Worm (Caenorhabditis elegans) whole organism, L4 larva: ENCODE measurements around the gene svh-5.
A peak's percentile ranks its signal among the peaks of the same experiment; 100 is the strongest.

Experiments used
- R02D3.7 ChIP-seq: fragments of 150-350 bp; sonication (generic microtip); optimal IDR thresholded peaks from 3 replicates; lab custom pipeline; 2014; ENCODE audit warnings: missing biosample characterization, missing genetic modification characterization
- aha-1 ChIP-seq: fragments of 150-350 bp; peaks from one replicate; lab custom pipeline; 2014; ENCODE audit warnings: missing biosample characterization, missing genetic modification characterization
- ceh-28 ChIP-seq: fragments of 150-350 bp; optimal IDR thresholded peaks from 2 replicates; lab custom pipeline; 2014; ENCODE audit warnings: missing biosample characterization, missing genetic modification reagents, missing genetic modification characterization
- dmd-6 ChIP-seq: fragments of 200-800 bp; sonication (Bioruptor generic); IDR thresholded peaks from 2 replicates; pipeline ENCODE4 v1.3.6; 2022; ENCODE audit warnings: missing genetic modification reagents, missing genetic modification characterization, missing compliant biosample characterization
- dmd-8 ChIP-seq: fragments of 200-800 bp; sonication (Bioruptor generic); IDR thresholded peaks from 2 replicates; pipeline ENCODE4 v1.3.6; 2022; ENCODE audit warnings: missing genetic modification characterization, missing compliant biosample characterization
- fkh-10 ChIP-seq: fragments of 150-350 bp; optimal IDR thresholded peaks from 2 replicates; lab custom pipeline; 2014; ENCODE audit warnings: missing biosample characterization, missing genetic modification reagents, missing genetic modification characterization
- lin-15B ChIP-seq: fragments of 150-350 bp; sonication (generic microtip); optimal IDR thresholded peaks from 3 replicates; lab custom pipeline; 2014; ENCODE audit warnings: missing biosample characterization, missing genetic modification characterization
- lin-38 ChIP-seq: fragments of 200-800 bp; sonication (Bioruptor generic); IDR thresholded peaks from 2 replicates; pipeline ENCODE4 v1.3.6; 2022; ENCODE audit warnings: missing genetic modification reagents, missing genetic modification characterization, missing compliant biosample characterization
- madf-5 ChIP-seq, 2 experiments: fragments of 200-800 bp; sonication (Bioruptor generic); IDR thresholded peaks; 2 replicates each; pipeline ENCODE4 v1.3.6; 2022; ENCODE audit warnings: missing compliant biosample characterization in 2 of 2, missing genetic modification characterization in 2 of 2
- nhr-41 ChIP-seq: fragments of 200-800 bp; sonication (Bioruptor generic); IDR thresholded peaks from 2 replicates; pipeline ENCODE4 v1.3.6; 2022; ENCODE audit warnings: missing genetic modification reagents, missing genetic modification characterization, missing compliant biosample characterization
- nhr-76 ChIP-seq: fragments of 150-350 bp; optimal IDR thresholded peaks from 2 replicates; lab custom pipeline; 2014; ENCODE audit warnings: missing biosample characterization, missing genetic modification characterization
- nhr-77 ChIP-seq: fragments of 150-350 bp; optimal IDR thresholded peaks from 2 replicates; lab custom pipeline; 2014; ENCODE audit warnings: missing biosample characterization, missing genetic modification characterization
- pha-4 ChIP-seq, 2 experiments: fragments of 150-350 bp in 1 of 2; fragments of 200-800 bp in 1 of 2; sonication (Bioruptor generic) in 1 of 2; IDR thresholded peaks in 1 of 2; optimal IDR thresholded peaks in 1 of 2; 2 replicates each; pipeline versions ENCODE4 v1.3.6 to Lab custom; 2014 to 2022; ENCODE audit warnings: missing genetic modification characterization in 2 of 2, missing genetic modification reagents in 2 of 2, missing biosample characterization in 1 of 2, missing compliant biosample characterization in 1 of 2
- rbr-2 ChIP-seq: sonication (generic microtip); optimal IDR thresholded peaks from 2 replicates; lab custom pipeline; 2016; ENCODE audit warnings: missing genotype, missing genetic modification characterization, missing compliant biosample characterization
- sdz-12 ChIP-seq: fragments of 200-800 bp; sonication (Bioruptor generic); optimal IDR thresholded peaks from 2 replicates; lab custom pipeline; 2018; ENCODE audit warnings: mild to moderate bottlenecking, missing genetic modification characterization, missing compliant biosample characterization
- snpc-1.2 ChIP-seq: fragments of 200-800 bp; sonication (Bioruptor generic); IDR thresholded peaks from 2 replicates; pipeline ENCODE4 v1.3.6; 2022; ENCODE audit warnings: missing genetic modification reagents, missing genetic modification characterization, missing compliant biosample characterization
- snpc-4 ChIP-seq: fragments of 150-350 bp; optimal IDR thresholded peaks from 2 replicates; lab custom pipeline; 2014; ENCODE audit warnings: missing biosample characterization, missing genetic modification characterization
- tag-97 ChIP-seq: fragments of 200-800 bp; sonication (Bioruptor generic); IDR thresholded peaks from 2 replicates; pipeline ENCODE4 v1.3.6; 2022; ENCODE audit warnings: missing genetic modification characterization, missing compliant biosample characterization
- zfp-3 ChIP-seq: fragments of 200-800 bp; sonication (Bioruptor generic); conservative IDR thresholded peaks from 2 replicates; pipeline ENCODE4 v1.3.6; 2022; ENCODE audit warnings: missing genetic modification reagents, missing genetic modification characterization, missing compliant biosample characterization

Gene svh-5

ce11 chrX:15321791-15322190, 55.8 kb downstream of the svh-5 start:
- TF ChIP-seq lin-38 (GFP tag; lab: Robert Waterston, UW) (no peak), nhr-41 (GFP tag; lab: Robert Waterston, UW) (no peak), pha-4 (GFP tag; IDR thresholded peaks at IDR 0.05; lab: Robert Waterston, UW) (no peak), pha-4 (tag; optimal IDR thresholded peaks at IDR 0.05; lab: Kevin White, UChicago) (no peak), sdz-12 (GFP tag; lab: Kevin White, UChicago) (no peak), ceh-28 (tag; lab: Kevin White, UChicago) (no peak), nhr-76 (no peak), fkh-10 (GFP tag; lab: Kevin White, UChicago) (no peak), dmd-6 (GFP tag; lab: Robert Waterston, UW) (no peak), zfp-3 (no peak), rbr-2 (tag; lab: Kevin White, UChicago) (no peak), snpc-4 (tag; lab: Kevin White, UChicago) (no peak), nhr-77 (tag; lab: Kevin White, UChicago) (no peak), tag-97 (GFP tag; lab: Robert Waterston, UW) (no peak), R02D3.7 (no peak), snpc-1.2 (GFP tag; lab: Robert Waterston, UW) (no peak), dmd-8 (GFP tag; lab: Robert Waterston, UW) (no peak), lin-15B (tag; lab: Kevin White, UChicago) (no peak), madf-5 (GFP tag; IDR thresholded peaks at IDR 0.05; lab: Robert Waterston, UW) (no peak)

ce11 chrX:15321217-15321616, 56.4 kb downstream of the svh-5 start:
- TF ChIP-seq rbr-2 (tag; lab: Kevin White, UChicago): no peak
- TF ChIP-seq aha-1 (tag; lab: Kevin White, UChicago): peak; percentile 92
